Worm (Caenorhabditis elegans) whole organism, mixed stage, embryonic: ENCODE measurements around the gene phat-7.

ENCODE experiments used
- M03D4.4 ChIP-seq: sonication (generic microtip); optimal IDR thresholded peaks from 2 replicates; lab custom pipeline; 2017; ENCODE audit warnings: mild to moderate bottlenecking, missing genetic modification characterization, missing compliant biosample characterization
- bed-3 ChIP-seq: fragments of 200-800 bp; sonication (Bioruptor generic); optimal IDR thresholded peaks from 3 replicates; lab custom pipeline; 2018; ENCODE audit warnings: mild to moderate bottlenecking, missing genetic modification characterization, moderate library complexity, missing compliant biosample characterization
- blmp-1 ChIP-seq: fragments of 150-350 bp; optimal IDR thresholded peaks from 2 replicates; lab custom pipeline; 2014; ENCODE audit warnings: missing biosample characterization, missing genetic modification characterization
- ceh-39 ChIP-seq: fragments of 150-350 bp; optimal IDR thresholded peaks from 2 replicates; lab custom pipeline; 2014; ENCODE audit warnings: missing biosample characterization, missing genetic modification characterization
- ceh-43 ChIP-seq: fragments of 200-800 bp; sonication (Bioruptor generic); optimal IDR thresholded peaks from 2 replicates; lab custom pipeline; 2018; ENCODE audit warnings: mild to moderate bottlenecking, missing genetic modification characterization, moderate library complexity, missing compliant biosample characterization
- ceh-83 ChIP-seq: fragments of 200-800 bp; sonication (Bioruptor generic); optimal IDR thresholded peaks from 2 replicates; lab custom pipeline; 2018; ENCODE audit warnings: mild to moderate bottlenecking, missing genetic modification characterization, missing compliant biosample characterization
- cnd-1 ChIP-seq: fragments of 200-800 bp; sonication (Bioruptor generic); optimal IDR thresholded peaks from 2 replicates; lab custom pipeline; 2018; ENCODE audit warnings: mild to moderate bottlenecking, missing genetic modification characterization, missing compliant biosample characterization
- drap-1 ChIP-seq: fragments of 200-800 bp; sonication (Bioruptor generic); optimal IDR thresholded peaks from 3 replicates; lab custom pipeline; 2018; ENCODE audit warnings: mild to moderate bottlenecking, missing genetic modification characterization, missing compliant biosample characterization
- elt-1 ChIP-seq: sonication (generic microtip); optimal IDR thresholded peaks from 2 replicates; lab custom pipeline; 2017; ENCODE audit warnings: missing genetic modification characterization, mild to moderate bottlenecking, missing compliant biosample characterization, antibody characterized with exemption, moderate library complexity, borderline replicate concordance; ENCODE audit not compliant: insufficient read depth
- elt-3 ChIP-seq: fragments of 150-350 bp; optimal IDR thresholded peaks from 2 replicates; lab custom pipeline; 2014; ENCODE audit warnings: missing biosample characterization, missing genetic modification characterization
- flh-1 ChIP-seq: fragments of 200-800 bp; sonication (Bioruptor generic); optimal IDR thresholded peaks from 2 replicates; lab custom pipeline; 2018; ENCODE audit warnings: mild to moderate bottlenecking, missing genetic modification characterization, moderate library complexity, missing compliant biosample characterization
- ham-2 ChIP-seq: fragments of 200-800 bp; sonication (Bioruptor generic); optimal IDR thresholded peaks from 2 replicates; lab custom pipeline; 2018; ENCODE audit warnings: mild to moderate bottlenecking, missing genetic modification characterization, missing compliant biosample characterization
- hlh-1 ChIP-seq: fragments of 150-350 bp; optimal IDR thresholded peaks from 2 replicates; lab custom pipeline; 2014; ENCODE audit warnings: missing biosample characterization, missing genetic modification reagents, missing genetic modification characterization
- lin-13 ChIP-seq: fragments of 150-350 bp; optimal IDR thresholded peaks from 2 replicates; lab custom pipeline; 2014; ENCODE audit warnings: missing biosample characterization, missing genetic modification characterization
- lin-32 ChIP-seq: fragments of 200-800 bp; sonication (Bioruptor generic); optimal IDR thresholded peaks from 2 replicates; lab custom pipeline; 2018; ENCODE audit warnings: mild to moderate bottlenecking, missing genetic modification characterization, missing compliant biosample characterization
- lsy-2 ChIP-seq: fragments of 150-350 bp; optimal IDR thresholded peaks from 2 replicates; lab custom pipeline; 2014; ENCODE audit warnings: missing biosample characterization, missing genetic modification characterization
- mab-5 ChIP-seq: fragments of 150-350 bp; optimal IDR thresholded peaks from 2 replicates; lab custom pipeline; 2014; ENCODE audit warnings: missing biosample characterization, missing genetic modification characterization
- mep-1 ChIP-seq: fragments of 150-350 bp; optimal IDR thresholded peaks from 2 replicates; lab custom pipeline; 2017; ENCODE audit warnings: missing biosample characterization, missing genetic modification reagents, missing genetic modification characterization, inconsistent platforms
- nhr-12 ChIP-seq: fragments of 150-350 bp; optimal IDR thresholded peaks from 2 replicates; lab custom pipeline; 2014; ENCODE audit warnings: missing biosample characterization, missing genetic modification characterization
- nhr-2 ChIP-seq: fragments of 150-350 bp; optimal IDR thresholded peaks from 2 replicates; lab custom pipeline; 2014; ENCODE audit warnings: missing biosample characterization, missing genetic modification characterization
- nhr-237 ChIP-seq: fragments of 150-350 bp; optimal IDR thresholded peaks from 2 replicates; lab custom pipeline; 2014; ENCODE audit warnings: missing biosample characterization, missing genetic modification characterization
- nhr-28 ChIP-seq: fragments of 150-350 bp; optimal IDR thresholded peaks from 2 replicates; lab custom pipeline; 2014; ENCODE audit warnings: missing biosample characterization, missing genetic modification characterization
- nhr-76 ChIP-seq: sonication (generic microtip); optimal IDR thresholded peaks from 2 replicates; lab custom pipeline; 2017; ENCODE audit warnings: missing biosample characterization, missing genetic modification characterization
- pha-4 ChIP-seq: fragments of 150-350 bp; optimal IDR thresholded peaks from 2 replicates; lab custom pipeline; 2018; ENCODE audit warnings: missing biosample characterization, missing genetic modification reagents, missing genetic modification characterization
- sem-2 ChIP-seq: fragments of 200-800 bp; sonication (Bioruptor generic); optimal IDR thresholded peaks from 2 replicates; lab custom pipeline; 2018; ENCODE audit warnings: mild to moderate bottlenecking, missing genetic modification characterization, missing compliant biosample characterization
- snpc-4 ChIP-seq: fragments of 150-350 bp; optimal IDR thresholded peaks from 2 replicates; lab custom pipeline; 2014; ENCODE audit warnings: missing biosample characterization, missing genetic modification characterization
- sptf-1 ChIP-seq: sonication (generic microtip); optimal IDR thresholded peaks from 2 replicates; lab custom pipeline; 2017; ENCODE audit warnings: mild to moderate bottlenecking, missing genetic modification characterization, moderate library complexity, missing compliant biosample characterization
- tbx-8 ChIP-seq: fragments of 200-800 bp; sonication (Bioruptor generic); optimal IDR thresholded peaks from 2 replicates; lab custom pipeline; 2018; ENCODE audit warnings: mild to moderate bottlenecking, missing genetic modification characterization, moderate library complexity, missing compliant biosample characterization
- unc-120 ChIP-seq: sonication (generic microtip); optimal IDR thresholded peaks from 2 replicates; lab custom pipeline; 2017; ENCODE audit warnings: missing genetic modification characterization, missing compliant biosample characterization; ENCODE audit not compliant: poor library complexity, severe bottlenecking
- unc-39 ChIP-seq: fragments of 150-350 bp; optimal IDR thresholded peaks from 2 replicates; lab custom pipeline; 2014; ENCODE audit warnings: missing biosample characterization, missing genetic modification characterization
- unc-62 ChIP-seq: fragments of 150-350 bp; optimal IDR thresholded peaks from 2 replicates; lab custom pipeline; 2014; ENCODE audit warnings: missing biosample characterization, missing genetic modification reagents, missing genetic modification characterization
- zip-8 ChIP-seq: fragments of 150-350 bp; optimal IDR thresholded peaks from 2 replicates; lab custom pipeline; 2014; ENCODE audit warnings: missing biosample characterization, missing genetic modification characterization
- ztf-11 ChIP-seq: fragments of 150-350 bp; optimal IDR thresholded peaks from 2 replicates; lab custom pipeline; 2014; ENCODE audit warnings: missing biosample characterization, missing genetic modification characterization

Gene phat-7

ce11 chrV:4046122-4046521 lies at the start of gene phat-7:
phat-7 (plus strand) TSS chrV:4046422.
- TF ChIP-seq hlh-1 (no peak), ham-2 (no peak), flh-1 (GFP tag; lab: Kevin White, UChicago) (no peak), drap-1 (GFP tag; lab: Kevin White, UChicago) (no peak), ceh-83 (no peak), elt-3 (tag; lab: Kevin White, UChicago) (no peak)

- no peak for TF ChIP-seq elt-3 (tag; lab: Kevin White, UChicago)
- no peak for TF ChIP-seq pha-4
- TF ChIP-seq hlh-1 = no peak
- no peak for TF ChIP-seq unc-39 (tag; lab: Kevin White, UChicago)
- TF ChIP-seq lin-13 (tag; lab: Kevin White, UChicago) = no peak
- TF ChIP-seq drap-1 (GFP tag; lab: Kevin White, UChicago) = no peak
- no peak for TF ChIP-seq mab-5 (tag; lab: Kevin White, UChicago)
Observed at ce11 chrV:4004577-4004976, 41.6 kb upstream of the phat-7 start.

ce11 chrV:4005219-4005618 lies 41.0 kb upstream of the phat-7 start, which contains the start of gene srh-8:
srh-8 (plus strand) TSS chrV:4005519.
- TF ChIP-seq unc-39 (tag; lab: Kevin White, UChicago) (no peak), nhr-12 (tag; lab: Kevin White, UChicago) (no peak), lin-32 (GFP tag; lab: Kevin White, UChicago) (no peak), flh-1 (GFP tag; lab: Kevin White, UChicago) (no peak), mab-5 (tag; lab: Kevin White, UChicago) (no peak), ham-2 (no peak), drap-1 (GFP tag; lab: Kevin White, UChicago) (no peak), ztf-11 (tag; lab: Kevin White, UChicago) (no peak), elt-1 (tag; lab: Kevin White, UChicago) (no peak), M03D4.4 (tag; lab: Kevin White, UChicago) (no peak), unc-120 (tag; lab: Kevin White, UChicago) (no peak), ceh-39 (no peak)

ce11 chrV:4007927-4008326 lies 38.3 kb upstream of the phat-7 start, which contains the start of gene srh-7:
srh-7 (plus strand) TSS chrV:4008227.
- TF ChIP-seq unc-39 (tag; lab: Kevin White, UChicago) (no peak), snpc-4 (tag; lab: Kevin White, UChicago) (no peak), blmp-1 (tag; lab: Kevin White, UChicago) (no peak), nhr-237 (no peak), ceh-43 (GFP tag; lab: Kevin White, UChicago) (no peak), lsy-2 (tag; lab: Kevin White, UChicago) (no peak), mep-1 (no peak), nhr-28 (no peak), unc-120 (tag; lab: Kevin White, UChicago) (no peak), ztf-11 (tag; lab: Kevin White, UChicago) (no peak), sem-2 (no peak), nhr-76 (tag; lab: Kevin White, UChicago) (no peak), hlh-1 (no peak), elt-1 (tag; lab: Kevin White, UChicago) (no peak), nhr-2 (tag; lab: Kevin White, UChicago) (no peak), drap-1 (GFP tag; lab: Kevin White, UChicago) (no peak)

- TF ChIP-seq tbx-8 (GFP tag; lab: Kevin White, UChicago) = no peak
- TF ChIP-seq ztf-11 (tag; lab: Kevin White, UChicago) = no peak
- TF ChIP-seq elt-3 (tag; lab: Kevin White, UChicago) = no peak
- no peak for TF ChIP-seq ceh-43 (GFP tag; lab: Kevin White, UChicago)
- no peak for TF ChIP-seq bed-3
- no peak for TF ChIP-seq drap-1 (GFP tag; lab: Kevin White, UChicago)
- TF ChIP-seq M03D4.4 (tag; lab: Kevin White, UChicago) = no peak
- no peak for TF ChIP-seq cnd-1 (tag; lab: Kevin White, UChicago)
- TF ChIP-seq ham-2 = no peak
- no peak for TF ChIP-seq mep-1
- TF ChIP-seq nhr-2 (tag; lab: Kevin White, UChicago) = no peak
- no peak for TF ChIP-seq unc-62 (GFP tag; lab: Kevin White, UChicago)
- TF ChIP-seq zip-8 (tag; lab: Kevin White, UChicago) = no peak
- no peak for TF ChIP-seq nhr-12 (tag; lab: Kevin White, UChicago)
- TF ChIP-seq lin-13 (tag; lab: Kevin White, UChicago) = no peak
- TF ChIP-seq sptf-1 (tag; lab: Kevin White, UChicago) = no peak
- TF ChIP-seq lsy-2 (tag; lab: Kevin White, UChicago) = no peak
Observed at ce11 chrV:4010170-4010569, 36.1 kb upstream of the phat-7 start, which contains the start of gene srh-4. srh-4 (plus strand) TSS chrV:4010470.
